In the genomic region with DNA sequence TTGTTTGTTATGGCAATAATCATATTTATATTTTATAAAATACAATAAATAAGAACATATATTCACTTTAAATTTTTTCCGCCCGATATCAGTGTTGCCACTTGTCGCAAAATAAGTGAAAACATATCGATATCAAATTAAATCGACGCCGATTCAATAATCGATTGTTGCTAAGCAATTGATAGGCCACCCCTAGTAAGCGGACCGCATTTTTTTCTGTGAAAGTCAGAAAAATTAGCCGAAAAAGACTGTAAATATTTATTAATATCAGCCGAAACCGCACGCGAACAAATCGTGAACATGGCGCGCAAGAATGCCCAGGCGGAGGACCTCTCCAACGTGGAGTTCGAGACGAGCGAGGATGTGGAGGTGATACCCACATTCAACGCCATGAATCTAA, we compare ENCODE assay signal across 3 fruit fly cellular contexts.
TF ChIP-seq lines count a peak whose summit lies in the region.

A gene (plus strand): TSS at position 171 of the 400 bp plus-strand sequence.

- no peak for TF ChIP-seq CTCF in whole organism, embryonic (GFP tag; optimal IDR thresholded peaks at IDR 0.05; lab: Kevin White, UChicago)

TF ChIP-seq in whole organism, adult, 20 proteins besides CTCF, POLR2A, EP300 and RAD21:
- no peak for TF ChIP-seq CG7045 (GFP tag; optimal IDR thresholded peaks at IDR 0.05; lab: Kevin White, UChicago)
- TF ChIP-seq CG33017 (tag; optimal IDR thresholded peaks at IDR 0.05; lab: Kevin White, UChicago), result no peak
- TF ChIP-seq CG14711 (tag; optimal IDR thresholded peaks at IDR 0.05; lab: Kevin White, UChicago), result peak; percentile 72
- TF ChIP-seq CG1620 (GFP tag; optimal IDR thresholded peaks at IDR 0.05; lab: Kevin White, UChicago), result no peak
- no peak for TF ChIP-seq CG7101 (tag; optimal IDR thresholded peaks at IDR 0.05; lab: Kevin White, UChicago)
- TF ChIP-seq kay (GFP tag; lab: Kevin White, UChicago; ENCODE audit: borderline replicate concordance), result no peak
- no peak for TF ChIP-seq CG5204 (GFP tag; optimal IDR thresholded peaks at IDR 0.05; lab: Kevin White, UChicago)
- TF ChIP-seq ovo (GFP tag; optimal IDR thresholded peaks at IDR 0.05; lab: Kevin White, UChicago), result no peak
- peak; percentile 17 for TF ChIP-seq Mnt (GFP tag; optimal IDR thresholded peaks at IDR 0.05; lab: Kevin White, UChicago)
- TF ChIP-seq bab1 (GFP tag; optimal IDR thresholded peaks at IDR 0.05; lab: Kevin White, UChicago), result peak; percentile 57

TF ChIP-seq in whole organism, embryonic, 481 proteins besides CTCF, POLR2A, EP300 and RAD21 (continues in another document):
- TF ChIP-seq pfk (GFP tag; optimal IDR thresholded peaks at IDR 0.05; lab: Kevin White, UChicago), result no peak
- no peak for TF ChIP-seq CG2199 (GFP tag; IDR thresholded peaks at IDR 0.05; lab: Robert Waterston, UW)
- no peak for TF ChIP-seq CHES-1-like (GFP tag; optimal IDR thresholded peaks at IDR 0.05; lab: Kevin White, UChicago)
- TF ChIP-seq CG12769 (tag; optimal IDR thresholded peaks at IDR 0.05; lab: Kevin White, UChicago), result no peak
- TF ChIP-seq CG12299 (tag; optimal IDR thresholded peaks at IDR 0.05; lab: Kevin White, UChicago), result no peak
- no peak for TF ChIP-seq CG18476 (GFP tag; optimal IDR thresholded peaks at IDR 0.05; lab: Kevin White, UChicago)
- no peak for TF ChIP-seq Adf1 (GFP tag; IDR thresholded peaks at IDR 0.05; lab: Robert Waterston, UW)
- no peak for TF ChIP-seq CG8089 (GFP tag; optimal IDR thresholded peaks at IDR 0.05; lab: Kevin White, UChicago)
- TF ChIP-seq CG4328 (GFP tag; optimal IDR thresholded peaks at IDR 0.05; lab: Kevin White, UChicago), result no peak
- no peak for TF ChIP-seq CG9437 (GFP tag; optimal IDR thresholded peaks at IDR 0.05; lab: Kevin White, UChicago)
- TF ChIP-seq Hsf (GFP tag; optimal IDR thresholded peaks at IDR 0.05; lab: Kevin White, UChicago), result no peak
- TF ChIP-seq CG12744 (GFP tag; optimal IDR thresholded peaks at IDR 0.05; lab: Kevin White, UChicago), result no peak
- no peak for TF ChIP-seq org-1 (GFP tag; optimal IDR thresholded peaks at IDR 0.05; lab: Kevin White, UChicago)
- no peak for TF ChIP-seq CG1602 (GFP tag; optimal IDR thresholded peaks at IDR 0.05; lab: Kevin White, UChicago)
- TF ChIP-seq Dref (GFP tag; IDR thresholded peaks at IDR 0.05; lab: Robert Waterston, UW), result peak; percentile 97
- TF ChIP-seq nmo (GFP tag; optimal IDR thresholded peaks at IDR 0.05; lab: Kevin White, UChicago), result peak; percentile 22
- no peak for TF ChIP-seq corto (GFP tag; optimal IDR thresholded peaks at IDR 0.05; lab: Kevin White, UChicago)
- no peak for TF ChIP-seq Hmx (GFP tag; optimal IDR thresholded peaks at IDR 0.05; lab: Kevin White, UChicago)
- TF ChIP-seq abd-A (tag; optimal IDR thresholded peaks at IDR 0.05; lab: Kevin White, UChicago), result no peak
- TF ChIP-seq lov (optimal IDR thresholded peaks at IDR 0.05; lab: Kevin White, UChicago), result no peak
- no peak for TF ChIP-seq lov (GFP tag; IDR thresholded peaks at IDR 0.05; lab: Robert Waterston, UW)
- TF ChIP-seq prd (optimal IDR thresholded peaks at IDR 0.05; lab: Kevin White, UChicago), result no peak
- TF ChIP-seq prd (GFP tag; IDR thresholded peaks at IDR 0.05; lab: Robert Waterston, UW), result no peak
- TF ChIP-seq vfl (GFP tag; optimal IDR thresholded peaks at IDR 0.05; lab: Kevin White, UChicago), result no peak
- TF ChIP-seq CG17359 (tag; optimal IDR thresholded peaks at IDR 0.05; lab: Kevin White, UChicago), result no peak
- no peak for TF ChIP-seq NK7.1 (GFP tag; optimal IDR thresholded peaks at IDR 0.05; lab: Kevin White, UChicago)
- no peak for TF ChIP-seq cad (GFP tag; optimal IDR thresholded peaks at IDR 0.05; lab: Kevin White, UChicago)
- no peak for TF ChIP-seq CG15479 (GFP tag; optimal IDR thresholded peaks at IDR 0.05; lab: Kevin White, UChicago)
- no peak for TF ChIP-seq seq (GFP tag; IDR thresholded peaks at IDR 0.05; lab: Robert Waterston, UW)
- TF ChIP-seq CG18262 (tag; optimal IDR thresholded peaks at IDR 0.05; lab: Kevin White, UChicago), result no peak
- TF ChIP-seq az2 (GFP tag; optimal IDR thresholded peaks at IDR 0.05; lab: Kevin White, UChicago), result no peak
- TF ChIP-seq CG2678 (tag; optimal IDR thresholded peaks at IDR 0.05; lab: Kevin White, UChicago), result no peak
- TF ChIP-seq gsb (GFP tag; IDR thresholded peaks at IDR 0.05; lab: Robert Waterston, UW), result no peak
- TF ChIP-seq CG14441 (GFP tag; IDR thresholded peaks at IDR 0.05; lab: Robert Waterston, UW), result no peak
- no peak for TF ChIP-seq psq (GFP tag; optimal IDR thresholded peaks at IDR 0.05; lab: Kevin White, UChicago)
- TF ChIP-seq trh (GFP tag; optimal IDR thresholded peaks at IDR 0.05; lab: Kevin White, UChicago), result no peak
- peak; percentile 94 for TF ChIP-seq CG34224 (GFP tag; IDR thresholded peaks at IDR 0.05; lab: Robert Waterston, UW; ENCODE audit: partially characterized antibody)
- no peak for TF ChIP-seq CG7357 (GFP tag; IDR thresholded peaks at IDR 0.05; lab: Robert Waterston, UW)
- TF ChIP-seq Sox100B (GFP tag; optimal IDR thresholded peaks at IDR 0.05; lab: Kevin White, UChicago), result no peak
- TF ChIP-seq HLHmδ (GFP tag; optimal IDR thresholded peaks at IDR 0.05; lab: Kevin White, UChicago), result no peak
- no peak for TF ChIP-seq CG33213 (GFP tag; optimal IDR thresholded peaks at IDR 0.05; lab: Kevin White, UChicago)
- no peak for TF ChIP-seq CG12155 (GFP tag; optimal IDR thresholded peaks at IDR 0.05; lab: Kevin White, UChicago)

TF ChIP-seq in whole organism, prepupa, 60 proteins besides CTCF, POLR2A, EP300 and RAD21:
- TF ChIP-seq Eip78C (GFP tag; lab: Kevin White, UChicago), result peak; percentile 52
- TF ChIP-seq CG11294 (GFP tag; IDR thresholded peaks at IDR 0.05; lab: Robert Waterston, UW), result no peak
- TF ChIP-seq fkh (GFP tag; optimal IDR thresholded peaks at IDR 0.05; lab: Kevin White, UChicago), result no peak
- no peak for TF ChIP-seq Blimp-1 (GFP tag; optimal IDR thresholded peaks at IDR 0.05; lab: Kevin White, UChicago)
- no peak for TF ChIP-seq cyc (GFP tag; optimal IDR thresholded peaks at IDR 0.05; lab: Kevin White, UChicago)
- no peak for TF ChIP-seq achi (GFP tag; optimal IDR thresholded peaks at IDR 0.05; lab: Kevin White, UChicago)
- no peak for TF ChIP-seq CG4318 (GFP tag; optimal IDR thresholded peaks at IDR 0.05; lab: Kevin White, UChicago)
- no peak for TF ChIP-seq fd59A (GFP tag; optimal IDR thresholded peaks at IDR 0.05; lab: Kevin White, UChicago)
